Worm (Caenorhabditis elegans): ENCODE results near the gene nhx-4.

ce11 chrX:6926952-6927351, 12.9 kb downstream of the nhx-4 start:
- TF ChIP-seq pha-4 (tag; optimal IDR thresholded peaks at IDR 0.05) = no peak
- TF ChIP-seq snpc-4 (GFP tag; optimal IDR thresholded peaks at IDR 0.05) = no peak
- TF ChIP-seq snpc-4 (tag; optimal IDR thresholded peaks at IDR 0.05) = no peak
- no peak for TF ChIP-seq him-1 (tag; optimal IDR thresholded peaks at IDR 0.05)
- TF ChIP-seq attf-3 (GFP tag; conservative IDR thresholded peaks at IDR 0.05) = no peak
- TF ChIP-seq C17E4.6 (GFP tag; IDR thresholded peaks at IDR 0.05) = no peak
- no peak for TF ChIP-seq bed-2 (GFP tag; IDR thresholded peaks at IDR 0.05)
- no peak for TF ChIP-seq egl-44 (GFP tag; IDR thresholded peaks at IDR 0.05)
- no peak for TF ChIP-seq C06A6.2 (GFP tag; conservative IDR thresholded peaks at IDR 0.05)
- no peak for TF ChIP-seq repo-1 (tag; optimal IDR thresholded peaks at IDR 0.05)
- no peak for TF ChIP-seq nfya-1 (tag; optimal IDR thresholded peaks at IDR 0.05; ENCODE audit: borderline replicate concordance, insufficient read depth)

All from whole organism, young adult.